Worm (Caenorhabditis elegans) whole organism, early embryonic: Measurements from ENCODE around the gene cdc-42.

Experiments
- B0310.2 ChIP-seq: sonication (generic microtip); optimal IDR thresholded peaks from 2 replicates; lab custom pipeline; 2016; ENCODE audit warnings: mild to moderate bottlenecking, missing genetic modification characterization, missing compliant biosample characterization
- F13C5.2 ChIP-seq: sonication (generic microtip); optimal IDR thresholded peaks from 2 replicates; lab custom pipeline; 2017; ENCODE audit warnings: mild to moderate bottlenecking, missing genetic modification characterization, inconsistent platforms, missing compliant biosample characterization
- aly-1 ChIP-seq: sonication (generic microtip); optimal IDR thresholded peaks from 2 replicates; lab custom pipeline; 2016; ENCODE audit warnings: missing genetic modification characterization, missing compliant biosample characterization
- ama-1 ChIP-seq: fragments of 150-350 bp; optimal IDR thresholded peaks from 2 replicates; lab custom pipeline; 2014
- ceh-13 ChIP-seq: fragments of 200-800 bp; sonication (Bioruptor generic); optimal IDR thresholded peaks from 2 replicates; lab custom pipeline; 2018; ENCODE audit warnings: mild to moderate bottlenecking, missing genetic modification characterization, missing compliant biosample characterization
- ceh-36 ChIP-seq: sonication (generic microtip); optimal IDR thresholded peaks from 2 replicates; lab custom pipeline; 2016; ENCODE audit warnings: missing genetic modification characterization, inconsistent platforms, missing compliant biosample characterization
- ets-7 ChIP-seq: sonication (generic microtip); optimal IDR thresholded peaks from 2 replicates; lab custom pipeline; 2016; ENCODE audit warnings: missing genotype, missing genetic modification characterization, missing compliant biosample characterization
- flt-1 ChIP-seq: fragments of 200-800 bp; sonication (Bioruptor generic); IDR thresholded peaks from 2 replicates; pipeline ENCODE4 v1.3.6; 2022; ENCODE audit warnings: missing genetic modification characterization, missing compliant biosample characterization
- hmbx-1 ChIP-seq: sonication (generic microtip); optimal IDR thresholded peaks from 2 replicates; lab custom pipeline; 2016; ENCODE audit warnings: mild to moderate bottlenecking, missing genetic modification characterization, missing compliant biosample characterization
- hmg-4 ChIP-seq: fragments of 200-800 bp; sonication (Bioruptor generic); optimal IDR thresholded peaks from 2 replicates; lab custom pipeline; 2018; ENCODE audit warnings: mild to moderate bottlenecking, missing genetic modification characterization, missing compliant biosample characterization
- hnd-1 ChIP-seq: sonication (generic microtip); optimal IDR thresholded peaks from 2 replicates; lab custom pipeline; 2016; ENCODE audit warnings: missing genetic modification characterization, missing compliant biosample characterization
- pes-1 ChIP-seq: fragments of 200-800 bp; sonication (Bioruptor generic); IDR thresholded peaks from 2 replicates; pipeline ENCODE4 v1.3.6; 2022; ENCODE audit warnings: missing genetic modification reagents, missing genetic modification characterization, missing compliant biosample characterization
- scrt-1 ChIP-seq: fragments of 200-800 bp; sonication (Bioruptor generic); IDR thresholded peaks from 2 replicates; pipeline ENCODE4 v1.3.6; 2022; ENCODE audit warnings: missing genetic modification characterization, missing compliant biosample characterization
- sea-1 ChIP-seq: fragments of 200-800 bp; sonication (Bioruptor generic); conservative IDR thresholded peaks from 2 replicates; pipeline ENCODE4 v1.3.6; 2022; ENCODE audit warnings: missing genetic modification characterization, missing compliant biosample characterization
- tbx-11 ChIP-seq: fragments of 200-800 bp; sonication (Bioruptor generic); IDR thresholded peaks from 2 replicates; pipeline ENCODE4 v1.3.6; 2022; ENCODE audit warnings: missing genetic modification characterization, missing compliant biosample characterization
- tbx-37 ChIP-seq: fragments of 200-800 bp; sonication (Bioruptor generic); conservative IDR thresholded peaks from 2 replicates; pipeline ENCODE4 v1.3.6; 2022; ENCODE audit warnings: missing genetic modification reagents, missing genetic modification characterization, missing compliant biosample characterization
- tra-4 ChIP-seq: sonication (generic microtip); optimal IDR thresholded peaks from 2 replicates; lab custom pipeline; 2017; ENCODE audit warnings: missing genetic modification characterization, missing compliant biosample characterization

The cdc-42 gene

ce11 chrII:7588295-7588694 lies 28.0 kb upstream of the cdc-42 start:
- TF ChIP-seq flt-1 (GFP tag; lab: Robert Waterston, UW) (no peak), sea-1 (GFP tag; lab: Robert Waterston, UW) (no peak)

- TF ChIP-seq ceh-36 (tag; lab: Kevin White, UChicago): no peak
- TF ChIP-seq tra-4 (tag; lab: Kevin White, UChicago): no peak
- no peak for TF ChIP-seq sea-1 (GFP tag; lab: Robert Waterston, UW)
- no peak for TF ChIP-seq F13C5.2 (tag; lab: Kevin White, UChicago)
- TF ChIP-seq pes-1 (GFP tag; lab: Robert Waterston, UW): no peak
- no peak for TF ChIP-seq ama-1 (lab: Kevin White, UChicago)
- TF ChIP-seq hmg-4 (GFP tag; lab: Kevin White, UChicago): peak; percentile 26
- no peak for TF ChIP-seq aly-1 (tag; lab: Kevin White, UChicago)
- no peak for TF ChIP-seq B0310.2
- no peak for TF ChIP-seq ceh-13 (GFP tag; lab: Kevin White, UChicago)
- no peak for TF ChIP-seq tbx-11 (GFP tag; lab: Robert Waterston, UW)
- 0 out of 2 replicates have a peak, but pooled peaks have one; percentile 28 for TF ChIP-seq scrt-1 (GFP tag; lab: Robert Waterston, UW)
- TF ChIP-seq tbx-37 (GFP tag; lab: Robert Waterston, UW): no peak
- TF ChIP-seq hnd-1 (tag; lab: Kevin White, UChicago): no peak
Observed at ce11 chrII:7593227-7593626, 23.0 kb upstream of the cdc-42 start.

DNA sequence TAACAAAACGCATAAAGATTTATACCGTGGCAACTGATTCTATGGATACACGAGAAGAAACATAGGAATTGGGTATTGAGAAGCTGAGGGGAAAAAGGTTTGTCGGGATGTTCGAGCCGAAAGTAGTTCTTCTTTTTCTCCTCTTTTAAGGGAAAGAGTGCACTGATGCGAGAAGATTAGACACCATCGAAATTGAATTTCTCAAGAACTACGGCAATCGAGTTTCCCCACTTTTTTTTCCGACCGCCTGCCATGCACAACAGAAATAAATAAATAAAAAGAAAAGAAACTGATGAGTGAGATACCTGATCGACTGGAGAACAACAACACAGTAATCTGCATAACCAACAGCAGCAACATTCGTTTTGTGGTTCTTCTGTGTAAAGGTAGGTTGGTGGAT lies 22.0 kb upstream of the cdc-42 start:
- TF ChIP-seq hmg-4 (GFP tag; lab: Kevin White, UChicago) (no peak), tbx-11 (GFP tag; lab: Robert Waterston, UW) (no peak), pes-1 (GFP tag; lab: Robert Waterston, UW) (no peak), ceh-36 (tag; lab: Kevin White, UChicago) (no peak), hnd-1 (tag; lab: Kevin White, UChicago) (no peak), ceh-13 (GFP tag; lab: Kevin White, UChicago) (no peak), ama-1 (lab: Kevin White, UChicago) (no peak), ets-7 (tag; lab: Kevin White, UChicago) (no peak), hmbx-1 (no peak), F13C5.2 (tag; lab: Kevin White, UChicago) (no peak), tbx-37 (GFP tag; lab: Robert Waterston, UW) (no peak), scrt-1 (GFP tag; lab: Robert Waterston, UW) (no peak), B0310.2 (no peak), tra-4 (tag; lab: Kevin White, UChicago) (no peak), sea-1 (GFP tag; lab: Robert Waterston, UW) (no peak), aly-1 (tag; lab: Kevin White, UChicago) (no peak), flt-1 (GFP tag; lab: Robert Waterston, UW) (no peak)

DNA sequence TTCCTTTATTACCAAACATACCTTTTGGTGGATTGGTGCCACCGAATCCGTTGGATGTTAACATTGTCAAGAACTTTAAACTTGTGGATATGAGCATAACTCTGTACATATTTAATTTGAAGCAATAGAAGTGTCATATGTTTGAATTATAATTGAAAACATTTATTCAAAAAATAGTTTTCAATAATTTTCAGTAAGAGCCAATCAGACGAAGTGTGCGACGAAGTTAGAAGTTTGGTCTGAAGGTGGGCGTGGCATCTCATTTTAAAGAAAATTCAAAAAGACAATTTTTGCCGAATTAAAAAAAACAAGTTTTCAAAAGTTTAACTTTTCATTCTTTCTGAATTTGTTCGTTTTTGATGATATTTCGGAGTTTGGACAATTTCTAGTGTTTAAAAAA lies 21.4 kb upstream of the cdc-42 start, which contains the start of gene syd-1:
TSS of gene syd-1 (minus strand) at position 101 of the 400 bp plus-strand sequence.
- TF ChIP-seq hmg-4 (GFP tag; lab: Kevin White, UChicago): no peak
- TF ChIP-seq scrt-1 (GFP tag; lab: Robert Waterston, UW): no peak
- no peak for TF ChIP-seq F13C5.2 (tag; lab: Kevin White, UChicago)
- no peak for TF ChIP-seq B0310.2
- no peak for TF ChIP-seq aly-1 (tag; lab: Kevin White, UChicago)
- no peak for TF ChIP-seq ets-7 (tag; lab: Kevin White, UChicago)
- no peak for TF ChIP-seq tbx-37 (GFP tag; lab: Robert Waterston, UW)
- no peak for TF ChIP-seq hnd-1 (tag; lab: Kevin White, UChicago)
- no peak for TF ChIP-seq sea-1 (GFP tag; lab: Robert Waterston, UW)
- no peak for TF ChIP-seq pes-1 (GFP tag; lab: Robert Waterston, UW)
- no peak for TF ChIP-seq flt-1 (GFP tag; lab: Robert Waterston, UW)
- no peak for TF ChIP-seq ceh-36 (tag; lab: Kevin White, UChicago)
- no peak for TF ChIP-seq hmbx-1
- TF ChIP-seq tbx-11 (GFP tag; lab: Robert Waterston, UW): no peak
- no peak for TF ChIP-seq ceh-13 (GFP tag; lab: Kevin White, UChicago)
- no peak for TF ChIP-seq tra-4 (tag; lab: Kevin White, UChicago)

DNA sequence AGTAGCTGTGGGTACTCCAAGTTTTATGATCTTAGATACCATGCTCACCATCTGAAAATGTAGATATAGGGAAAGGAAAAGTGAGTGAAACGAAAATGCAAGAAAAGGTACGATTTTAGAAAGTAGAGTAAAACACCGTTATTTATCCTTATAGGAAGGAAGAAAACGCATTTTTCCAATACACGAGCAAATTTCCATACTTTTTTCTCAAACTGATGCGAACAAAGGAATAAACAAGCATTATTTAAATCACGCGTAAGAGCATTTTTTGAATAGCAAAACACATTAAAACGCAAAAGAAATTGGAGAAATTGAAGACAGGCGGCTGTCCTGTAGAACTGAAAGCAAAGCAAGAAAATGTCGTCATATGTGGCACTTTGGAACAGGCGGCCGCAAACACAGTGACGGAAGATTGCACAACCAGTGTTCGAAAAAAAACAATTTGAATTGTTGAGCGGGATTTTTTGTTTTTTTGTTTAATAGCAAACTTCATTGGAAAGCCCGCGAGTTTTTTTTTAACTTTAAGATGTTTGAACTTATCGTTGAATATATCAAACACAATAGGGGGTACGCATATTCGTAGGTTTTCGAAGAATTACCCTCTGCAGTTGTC lies 17.4 kb upstream of the cdc-42 start, which contains the start of gene pgam-5:
TSS of gene pgam-5 (minus strand) at position 51 of the 613 bp plus-strand sequence.
- TF ChIP-seq ama-1 (lab: Kevin White, UChicago) (no peak), ceh-36 (tag; lab: Kevin White, UChicago) (no peak), tbx-37 (GFP tag; lab: Robert Waterston, UW) (no peak), hnd-1 (tag; lab: Kevin White, UChicago) (no peak)

DNA sequence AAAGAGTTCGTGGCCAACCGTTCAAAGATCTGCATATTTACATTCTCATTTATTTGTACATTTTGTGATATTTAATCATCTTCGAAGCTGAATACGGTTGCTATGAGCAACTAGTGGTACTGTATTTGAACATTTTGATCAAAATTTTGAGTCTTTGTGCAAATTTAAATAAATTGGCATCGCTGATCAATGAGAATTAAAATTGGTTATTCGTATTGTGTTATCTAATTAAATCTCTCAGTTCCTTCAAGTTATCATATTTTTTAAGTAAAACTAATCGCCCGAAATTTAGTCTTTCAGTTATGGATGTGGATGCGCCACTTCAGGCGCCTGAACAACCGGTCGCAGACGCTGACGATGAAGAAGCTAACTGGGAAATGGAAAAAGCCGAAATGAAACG lies 16.9 kb upstream of the cdc-42 start, which contains the start of gene npp-21:
TSS of gene npp-21 (plus strand) at position 301 of the 400 bp plus-strand sequence.
- no peak for TF ChIP-seq pes-1 (GFP tag; lab: Robert Waterston, UW)
- no peak for TF ChIP-seq F13C5.2 (tag; lab: Kevin White, UChicago)
- no peak for TF ChIP-seq ets-7 (tag; lab: Kevin White, UChicago)
- TF ChIP-seq tra-4 (tag; lab: Kevin White, UChicago): no peak
- TF ChIP-seq ceh-36 (tag; lab: Kevin White, UChicago): no peak
- no peak for TF ChIP-seq tbx-37 (GFP tag; lab: Robert Waterston, UW)
- no peak for TF ChIP-seq sea-1 (GFP tag; lab: Robert Waterston, UW)
- TF ChIP-seq hnd-1 (tag; lab: Kevin White, UChicago): no peak
- no peak for TF ChIP-seq aly-1 (tag; lab: Kevin White, UChicago)
- no peak for TF ChIP-seq flt-1 (GFP tag; lab: Robert Waterston, UW)
- no peak for TF ChIP-seq ama-1 (lab: Kevin White, UChicago)
- no peak for TF ChIP-seq hmbx-1

- TF ChIP-seq scrt-1 (GFP tag; lab: Robert Waterston, UW) (no peak), tbx-37 (GFP tag; lab: Robert Waterston, UW) (no peak), tra-4 (tag; lab: Kevin White, UChicago) (no peak), ceh-13 (GFP tag; lab: Kevin White, UChicago) (no peak), hmbx-1 (no peak), aly-1 (tag; lab: Kevin White, UChicago) (no peak), sea-1 (GFP tag; lab: Robert Waterston, UW) (no peak), ceh-36 (tag; lab: Kevin White, UChicago) (no peak), ets-7 (tag; lab: Kevin White, UChicago) (no peak), flt-1 (GFP tag; lab: Robert Waterston, UW) (no peak), hnd-1 (tag; lab: Kevin White, UChicago) (no peak)
Observed at ce11 chrII:7605306-7605705, 10.9 kb upstream of the cdc-42 start, which contains the start of gene osm-8. Gene osm-8, minus strand, starts transcription at chrII:7605406.
